Worm (Caenorhabditis elegans) whole organism, midembryonic: ENCODE results near the gene F10C1.9.
A peak's percentile ranks its signal among the peaks of the same experiment; 100 is the strongest.

Source experiments
- T22C8.4 ChIP-seq: fragments of 200-800 bp; sonication (Bioruptor generic); IDR thresholded peaks from 2 replicates; pipeline ENCODE4 v1.3.6; 2022; ENCODE audit warnings: missing genetic modification characterization, missing compliant biosample characterization
- cog-1 ChIP-seq: sonication (generic microtip); optimal IDR thresholded peaks from 2 replicates; lab custom pipeline; 2016; ENCODE audit warnings: missing genetic modification characterization, missing compliant biosample characterization
- flt-1 ChIP-seq: fragments of 200-800 bp; sonication (Bioruptor generic); IDR thresholded peaks from 2 replicates; pipeline ENCODE4 v1.3.6; 2022; ENCODE audit warnings: missing genetic modification characterization, missing compliant biosample characterization
- klf-2 ChIP-seq: fragments of 200-800 bp; sonication (Bioruptor generic); conservative IDR thresholded peaks from 2 replicates; pipeline ENCODE4 v1.3.6; 2022; ENCODE audit warnings: missing genetic modification reagents, missing genetic modification characterization, missing compliant biosample characterization
- med-1 ChIP-seq: sonication (generic microtip); optimal IDR thresholded peaks from 2 replicates; lab custom pipeline; 2017; ENCODE audit warnings: missing genetic modification characterization, mild to moderate bottlenecking, missing compliant biosample characterization, antibody characterized with exemption, missing genetic modification reagents; ENCODE audit not compliant: insufficient read depth
- ref-1 ChIP-seq: fragments of 200-800 bp; sonication (Bioruptor generic); conservative IDR thresholded peaks from 2 replicates; pipeline ENCODE4 v1.3.6; 2022; ENCODE audit warnings: missing genetic modification reagents, missing genetic modification characterization, missing compliant biosample characterization
- tab-1 ChIP-seq: fragments of 200-800 bp; sonication (Bioruptor generic); IDR thresholded peaks from 2 replicates; pipeline ENCODE4 v1.3.6; 2022; ENCODE audit warnings: missing genetic modification characterization, missing compliant biosample characterization
- ztf-23 ChIP-seq: fragments of 200-800 bp; sonication (Bioruptor generic); IDR thresholded peaks from 2 replicates; pipeline ENCODE4 v1.3.6; 2022; ENCODE audit warnings: missing genetic modification reagents, missing genetic modification characterization, missing compliant biosample characterization
- ztf-29 ChIP-seq: fragments of 200-800 bp; sonication (Bioruptor generic); IDR thresholded peaks from 2 replicates; pipeline ENCODE4 v1.3.6; 2022; ENCODE audit warnings: missing genetic modification reagents, missing genetic modification characterization, missing compliant biosample characterization

Gene F10C1.9

ce11 chrII:5745088-5745487 lies at the start of gene F10C1.9:
Gene F10C1.9 (minus strand): TSS chrII:5745284.
- TF ChIP-seq ref-1 (GFP tag; lab: Robert Waterston, UW) (no peak), klf-2 (GFP tag; lab: Robert Waterston, UW) (no peak), flt-1 (GFP tag; lab: Robert Waterston, UW) (no peak), cog-1 (tag; lab: Kevin White, UChicago) (no peak), T22C8.4 (no peak), tab-1 (GFP tag; lab: Robert Waterston, UW) (no peak), ztf-23 (GFP tag; lab: Robert Waterston, UW) (no peak), med-1 (no peak), ztf-29 (no peak)

DNA sequence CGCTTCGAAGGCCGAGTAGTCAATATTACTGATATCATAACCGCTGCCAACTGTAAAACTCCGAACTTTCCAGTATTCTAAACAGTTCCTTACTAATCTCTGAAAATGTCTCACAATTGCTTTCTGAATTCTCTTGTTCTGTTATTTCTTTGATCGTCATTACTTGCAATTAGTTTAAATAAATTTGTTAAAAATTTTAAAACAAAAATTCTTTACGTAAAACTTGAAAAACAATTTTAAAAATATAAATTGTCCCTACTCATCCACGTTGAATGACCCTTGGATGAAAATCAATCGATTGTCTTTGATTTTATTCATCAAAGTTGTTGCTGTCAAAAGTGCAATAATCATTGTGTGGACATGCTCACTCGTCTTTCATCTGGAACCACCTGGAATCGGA lies 49.1 kb upstream of the F10C1.9 start, which contains the start of gene acdh-8:
Gene acdh-8 (plus strand): TSS at position 301 of the 400 bp plus-strand sequence.
- no peak for TF ChIP-seq tab-1 (GFP tag; lab: Robert Waterston, UW)
- no peak for TF ChIP-seq med-1

DNA sequence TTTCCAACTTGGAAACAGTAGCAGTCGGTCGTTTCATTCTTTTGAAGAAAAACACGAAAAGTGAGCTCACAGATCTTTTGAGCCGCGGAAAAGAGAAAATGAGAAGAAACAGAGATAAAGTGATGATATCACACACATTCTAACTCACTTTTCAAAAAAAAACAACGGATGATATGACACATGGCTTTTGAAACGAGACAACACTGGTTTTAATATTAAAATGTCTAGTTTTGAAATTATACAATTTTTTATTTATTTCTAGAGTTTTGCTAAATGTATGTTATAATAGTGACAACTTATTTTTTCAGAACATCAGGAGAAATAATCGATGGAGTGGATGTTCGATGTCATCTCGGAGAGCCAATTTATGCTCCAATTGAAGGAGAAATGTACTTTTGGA lies 47.4 kb upstream of the F10C1.9 start, which contains the start of gene K05F1.14:
Gene K05F1.14 (minus strand): TSS at position 101 of the 400 bp plus-strand sequence.
- TF ChIP-seq med-1: no peak

- TF ChIP-seq T22C8.4 (no peak), med-1 (no peak)
Observed at ce11 chrII:5790313-5790773, 45.3 kb upstream of the F10C1.9 start, which contains the start of gene lect-2. Gene lect-2 (plus strand): TSS chrII:5790723.

- no peak for TF ChIP-seq cog-1 (tag; lab: Kevin White, UChicago)
- no peak for TF ChIP-seq klf-2 (GFP tag; lab: Robert Waterston, UW)
- no peak for TF ChIP-seq T22C8.4
Observed at ce11 chrII:5788815-5789214, 43.7 kb upstream of the F10C1.9 start, which contains the start of gene K05F1.13. Gene K05F1.13 (plus strand): TSS chrII:5789115.

DNA sequence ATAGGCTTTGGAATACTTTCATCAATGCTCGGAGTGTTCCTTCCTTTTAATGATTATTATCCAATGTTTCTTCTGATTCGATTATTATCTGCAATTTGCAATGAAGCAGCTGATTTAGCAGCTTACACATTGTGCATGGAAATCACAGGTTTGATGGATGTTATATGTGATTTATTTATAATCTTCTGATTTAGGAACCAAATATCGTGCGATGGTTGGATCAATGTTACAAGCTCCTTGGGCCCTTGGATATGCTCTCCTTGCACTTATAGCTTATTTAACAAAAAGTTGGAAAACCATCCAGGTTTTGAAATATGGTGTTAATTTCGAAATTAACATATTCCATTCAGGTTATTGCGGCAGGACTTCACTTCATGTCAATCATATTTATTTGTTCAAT lies 40.4 kb upstream of the F10C1.9 start:
- TF ChIP-seq tab-1 (GFP tag; lab: Robert Waterston, UW): no peak
- no peak for TF ChIP-seq med-1
- no peak for TF ChIP-seq ref-1 (GFP tag; lab: Robert Waterston, UW)
- TF ChIP-seq T22C8.4: no peak
- TF ChIP-seq flt-1 (GFP tag; lab: Robert Waterston, UW): no peak
- no peak for TF ChIP-seq klf-2 (GFP tag; lab: Robert Waterston, UW)
- TF ChIP-seq cog-1 (tag; lab: Kevin White, UChicago): no peak
- TF ChIP-seq ztf-29: no peak
- TF ChIP-seq ztf-23 (GFP tag; lab: Robert Waterston, UW): no peak

DNA sequence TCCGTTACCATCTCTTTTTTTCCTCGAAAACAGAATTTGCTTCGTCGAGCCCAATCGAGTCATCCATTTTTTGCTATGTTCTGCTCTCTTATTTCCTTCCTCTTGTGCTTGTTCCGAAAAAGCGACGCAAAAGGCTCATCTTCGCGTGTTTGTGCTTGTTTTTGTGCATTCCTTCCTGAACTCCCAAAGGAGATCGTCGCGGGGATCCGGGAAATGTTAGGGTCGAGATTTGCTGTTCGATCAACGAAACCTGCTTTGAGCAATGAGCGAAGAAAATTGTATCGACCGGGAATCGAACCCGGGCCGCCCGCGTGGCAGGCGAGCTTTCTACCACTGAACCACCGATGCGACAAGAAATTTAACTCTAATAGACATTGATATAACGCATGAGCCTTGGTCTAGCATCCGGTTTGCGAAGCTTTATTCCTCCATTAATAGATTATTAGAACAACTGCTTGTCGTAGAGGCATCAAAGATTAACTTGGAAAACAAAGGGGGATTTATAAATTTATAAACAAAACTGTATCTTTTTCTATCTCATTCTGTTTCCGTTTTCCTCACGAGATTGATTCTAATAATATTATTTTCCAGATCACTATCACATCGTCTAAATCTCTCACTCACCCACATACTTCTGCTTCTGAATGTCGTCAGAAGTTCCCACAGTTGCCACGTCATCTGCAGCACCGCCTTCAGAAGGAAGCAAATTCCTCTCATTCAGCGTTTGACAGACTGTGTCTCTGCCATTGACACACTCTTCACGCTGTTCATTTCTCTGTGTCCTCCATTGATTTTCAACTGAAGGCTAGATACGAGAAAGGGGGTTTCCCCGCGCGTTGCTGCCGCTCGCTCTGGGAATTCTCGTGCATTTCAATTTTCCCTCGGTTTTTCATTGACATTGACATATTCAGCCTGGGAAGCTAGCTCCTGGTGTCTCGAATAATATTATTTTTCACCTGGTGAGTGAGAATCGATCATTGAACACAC lies 37.1 kb upstream of the F10C1.9 start, which contains the start of gene K05F1.6:
Gene K05F1.6 (plus strand): TSS at position 586 of the 987 bp plus-strand sequence.
- TF ChIP-seq klf-2 (GFP tag; lab: Robert Waterston, UW) (peak; percentile 68; the same call in 1 of the 2 replicates), med-1 (no peak), cog-1 (tag; lab: Kevin White, UChicago) (peak; percentile 58), tab-1 (GFP tag; lab: Robert Waterston, UW) (peak; percentile 70; the same call in 1 of the 2 replicates), flt-1 (GFP tag; lab: Robert Waterston, UW) (peak; percentile 64; the same call in 1 of the 2 replicates), ztf-23 (GFP tag; lab: Robert Waterston, UW) (peak; percentile 84), ref-1 (GFP tag; lab: Robert Waterston, UW) (peak; percentile 54; the same call in 1 of the 2 replicates), T22C8.4 (peak; percentile 60), ztf-29 (peak; percentile 42; the same call in 1 of the 2 replicates)

DNA sequence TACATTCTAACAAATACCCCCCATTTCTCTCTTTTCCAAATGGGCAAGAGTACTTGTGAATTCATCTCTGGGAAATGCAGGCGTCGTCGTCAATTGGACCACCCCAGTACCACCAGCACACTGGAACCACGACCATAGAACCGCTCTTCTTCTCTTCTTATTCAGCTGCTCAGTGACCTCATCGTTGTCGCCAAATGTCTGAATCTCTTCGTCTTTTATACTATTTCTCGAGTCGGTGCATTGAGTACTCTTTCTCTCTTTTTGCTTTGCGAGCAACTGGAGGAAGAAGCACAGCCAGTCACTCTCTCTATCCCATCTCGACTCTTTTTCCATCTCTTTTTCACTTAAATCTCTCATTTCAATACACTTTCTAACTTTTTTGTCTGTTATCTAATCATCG lies 34.8 kb upstream of the F10C1.9 start:
- no peak for TF ChIP-seq T22C8.4
- no peak for TF ChIP-seq ref-1 (GFP tag; lab: Robert Waterston, UW)
- no peak for TF ChIP-seq med-1
- TF ChIP-seq klf-2 (GFP tag; lab: Robert Waterston, UW): no peak
- no peak for TF ChIP-seq ztf-29
- no peak for TF ChIP-seq ztf-23 (GFP tag; lab: Robert Waterston, UW)
- no peak for TF ChIP-seq cog-1 (tag; lab: Kevin White, UChicago)
- TF ChIP-seq flt-1 (GFP tag; lab: Robert Waterston, UW): no peak
- no peak for TF ChIP-seq tab-1 (GFP tag; lab: Robert Waterston, UW)

DNA sequence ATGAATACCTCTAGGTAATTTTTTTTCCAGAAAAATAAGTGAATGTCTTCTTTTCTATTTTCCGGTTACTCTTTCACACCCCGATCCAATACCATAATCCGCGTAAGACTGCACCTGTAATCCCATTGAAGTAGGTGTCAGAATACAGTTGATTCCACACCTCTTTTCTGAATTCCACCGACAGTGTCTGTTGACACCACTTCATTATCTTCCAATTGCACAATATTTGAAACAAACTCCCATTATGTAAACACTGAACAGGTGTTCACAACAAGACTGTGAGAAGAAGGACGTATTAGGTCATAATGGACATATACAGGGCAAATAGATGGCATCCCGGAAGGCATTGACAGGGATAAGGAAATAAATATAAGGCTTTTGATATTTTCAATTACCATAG lies 32.3 kb upstream of the F10C1.9 start:
- TF ChIP-seq cog-1 (tag; lab: Kevin White, UChicago) (no peak), ztf-23 (GFP tag; lab: Robert Waterston, UW) (no peak), med-1 (no peak), T22C8.4 (no peak), ref-1 (GFP tag; lab: Robert Waterston, UW) (no peak), ztf-29 (no peak), klf-2 (GFP tag; lab: Robert Waterston, UW) (no peak), flt-1 (GFP tag; lab: Robert Waterston, UW) (no peak), tab-1 (GFP tag; lab: Robert Waterston, UW) (no peak)

ce11 chrII:5774879-5775278 lies 29.8 kb upstream of the F10C1.9 start:
- TF ChIP-seq T22C8.4: no peak
- TF ChIP-seq ztf-29: no peak
